Fruit fly (Drosophila melanogaster): ENCODE results near the gene MsR2.

The MsR2 gene

dm6 chr3L:2273392-2273791 lies 9.3 kb upstream of the MsR2 start:
- TF ChIP-seq CG32006 (GFP tag; optimal IDR thresholded peaks at IDR 0.05) (no peak), CG31627 (GFP tag; optimal IDR thresholded peaks at IDR 0.05) (no peak), svp (GFP tag) (peak; percentile 47), CG4318 (GFP tag; optimal IDR thresholded peaks at IDR 0.05) (no peak), fd85E (GFP tag; optimal IDR thresholded peaks at IDR 0.05) (no peak), CG6808 (GFP tag; optimal IDR thresholded peaks at IDR 0.05) (no peak), Met (GFP tag; optimal IDR thresholded peaks at IDR 0.05) (no peak), CG3032 (tag; optimal IDR thresholded peaks at IDR 0.05) (no peak), CG6854 (GFP tag; optimal IDR thresholded peaks at IDR 0.05) (no peak)

dm6 chr3L:2276250-2276649 lies 6.4 kb upstream of the MsR2 start, which contains the start of gene yellow-g2:
Gene yellow-g2, plus strand, starts transcription at chr3L:2276550.
- TF ChIP-seq spab (GFP tag; optimal IDR thresholded peaks at IDR 0.05), result no peak
- no peak for TF ChIP-seq CG11762 (GFP tag; optimal IDR thresholded peaks at IDR 0.05; ENCODE audit: insufficient read depth)
- no peak for TF ChIP-seq Ets96B (tag; optimal IDR thresholded peaks at IDR 0.05)
- no peak for TF ChIP-seq CG9139 (GFP tag; optimal IDR thresholded peaks at IDR 0.05)
- no peak for TF ChIP-seq pdm3 (GFP tag; optimal IDR thresholded peaks at IDR 0.05)
- no peak for TF ChIP-seq svp (GFP tag)
- no peak for TF ChIP-seq CG16779 (tag; optimal IDR thresholded peaks at IDR 0.05)
- no peak for TF ChIP-seq Eip75B (GFP tag; optimal IDR thresholded peaks at IDR 0.05)
- no peak for TF ChIP-seq Eip78C (GFP tag)
- no peak for TF ChIP-seq CG15336 (GFP tag; IDR thresholded peaks at IDR 0.05)
- TF ChIP-seq Ets21C (GFP tag; optimal IDR thresholded peaks at IDR 0.05), result no peak
- TF ChIP-seq CG6276 (GFP tag; optimal IDR thresholded peaks at IDR 0.05), result no peak
- no peak for TF ChIP-seq fd59A (GFP tag; optimal IDR thresholded peaks at IDR 0.05)
- TF ChIP-seq dsx (GFP tag; optimal IDR thresholded peaks at IDR 0.05; ENCODE audit: poor library complexity, severe bottlenecking), result no peak
- TF ChIP-seq CG11902 (GFP tag; optimal IDR thresholded peaks at IDR 0.05), result no peak
- no peak for TF ChIP-seq Eip93F (GFP tag; optimal IDR thresholded peaks at IDR 0.05)
- TF ChIP-seq CG6163 (GFP tag; IDR thresholded peaks at IDR 0.05), result no peak

dm6 chr3L:2322257-2322776 lies 39.6 kb downstream of the MsR2 start, which contains the start of gene MsR1:
Gene MsR1, plus strand, starts transcription at chr3L:2322693.
- TF ChIP-seq svp (GFP tag) (peak; percentile 1), CG15336 (GFP tag; IDR thresholded peaks at IDR 0.05) (no peak)

dm6 chr3L:2325276-2325675 lies 42.6 kb downstream of the MsR2 start:
- TF ChIP-seq spab (GFP tag; optimal IDR thresholded peaks at IDR 0.05), result no peak
- no peak for TF ChIP-seq Sox14 (GFP tag; optimal IDR thresholded peaks at IDR 0.05)
- TF ChIP-seq cyc (GFP tag; optimal IDR thresholded peaks at IDR 0.05), result no peak
- no peak for TF ChIP-seq OdsH (GFP tag; optimal IDR thresholded peaks at IDR 0.05)
- no peak for TF ChIP-seq fd59A (GFP tag; optimal IDR thresholded peaks at IDR 0.05)
- TF ChIP-seq Gug (GFP tag; IDR thresholded peaks at IDR 0.05), result no peak
- no peak for TF ChIP-seq Sox15 (GFP tag; optimal IDR thresholded peaks at IDR 0.05)
- TF ChIP-seq Blimp-1 (GFP tag; optimal IDR thresholded peaks at IDR 0.05), result no peak
- no peak for TF ChIP-seq achi (GFP tag; optimal IDR thresholded peaks at IDR 0.05)
- no peak for TF ChIP-seq net (GFP tag; optimal IDR thresholded peaks at IDR 0.05)
- no peak for TF ChIP-seq lz (GFP tag; optimal IDR thresholded peaks at IDR 0.05)
- no peak for TF ChIP-seq CG6276 (GFP tag; optimal IDR thresholded peaks at IDR 0.05)
- no peak for TF ChIP-seq Ets21C (GFP tag; optimal IDR thresholded peaks at IDR 0.05)
- no peak for TF ChIP-seq CG8319 (GFP tag; optimal IDR thresholded peaks at IDR 0.05)
- no peak for TF ChIP-seq svp (GFP tag)
- TF ChIP-seq CG8119 (GFP tag; IDR thresholded peaks at IDR 0.05), result no peak
- no peak for TF ChIP-seq Hr39 (GFP tag; optimal IDR thresholded peaks at IDR 0.05)

Data from whole organism, prepupa.